Fruit fly (Drosophila melanogaster): Measurements from ENCODE around the gene aly.

aly gene

dm6 chr3L:3060054-3060979 lies 34.0 kb upstream of the aly start (continued):
- TF ChIP-seq Jra (GFP tag; optimal IDR thresholded peaks at IDR 0.05) (peak; percentile 99), ey (GFP tag; optimal IDR thresholded peaks at IDR 0.05) (peak; percentile 100), dsf (GFP tag; optimal IDR thresholded peaks at IDR 0.05; ENCODE audit: borderline replicate concordance) (peak; percentile 98), CG32264 (GFP tag; optimal IDR thresholded peaks at IDR 0.05) (peak; percentile 99)

dm6 chr3L:3058970-3059883 lies 32.9 kb upstream of the aly start:
- TF ChIP-seq HLH106 (tag; optimal IDR thresholded peaks at IDR 0.05) (peak; percentile 19), psq (GFP tag; optimal IDR thresholded peaks at IDR 0.05) (no peak), Rel (GFP tag; optimal IDR thresholded peaks at IDR 0.05) (no peak), Rel (tag; optimal IDR thresholded peaks at IDR 0.05) (peak; percentile 93), h (GFP tag; optimal IDR thresholded peaks at IDR 0.05) (peak; percentile 1), Myc (optimal IDR thresholded peaks at IDR 0.05) (no peak), ey (GFP tag; optimal IDR thresholded peaks at IDR 0.05) (peak; percentile 8)

DNA sequence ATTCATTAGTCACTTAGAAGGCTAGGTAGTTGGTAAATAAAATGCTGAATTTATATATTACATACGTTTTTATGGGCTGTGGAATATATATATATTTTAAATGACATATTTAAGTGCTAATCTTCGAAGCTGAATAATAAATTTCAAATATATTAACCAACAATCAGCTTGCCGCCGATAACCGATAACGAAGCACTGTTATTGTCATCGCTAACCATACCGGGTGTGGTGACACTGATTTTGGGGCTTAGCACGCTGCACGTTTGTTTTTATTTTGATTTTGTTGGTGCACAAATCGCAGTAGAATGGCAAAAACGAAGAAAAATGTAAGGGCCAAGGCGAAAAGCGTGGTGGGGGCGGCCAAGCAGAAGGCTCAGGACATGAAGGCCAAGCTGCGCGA lies 28.5 kb upstream of the aly start, which contains the start of gene CG16753:
CG16753 (plus strand) TSS at position 229 of the 400 bp plus-strand sequence.
- TF ChIP-seq sage (GFP tag; optimal IDR thresholded peaks at IDR 0.05) = no peak
- no peak for TF ChIP-seq Rel (GFP tag; optimal IDR thresholded peaks at IDR 0.05)
- TF ChIP-seq Rel (tag; optimal IDR thresholded peaks at IDR 0.05) = peak; percentile 83

- TF ChIP-seq Myc (optimal IDR thresholded peaks at IDR 0.05) (no peak), GATAd (GFP tag; optimal IDR thresholded peaks at IDR 0.05) (no peak), Rel (GFP tag; optimal IDR thresholded peaks at IDR 0.05) (no peak), Rel (tag; optimal IDR thresholded peaks at IDR 0.05) (no peak), Abd-B (GFP tag; optimal IDR thresholded peaks at IDR 0.05) (no peak), rgr (GFP tag; optimal IDR thresholded peaks at IDR 0.05) (no peak), pan (optimal IDR thresholded peaks at IDR 0.05) (no peak), Dfd (GFP tag; optimal IDR thresholded peaks at IDR 0.05) (no peak), tai (GFP tag; optimal IDR thresholded peaks at IDR 0.05) (no peak), Vsx2 (GFP tag; optimal IDR thresholded peaks at IDR 0.05; ENCODE audit: partially characterized antibody) (no peak), psq (GFP tag; optimal IDR thresholded peaks at IDR 0.05) (no peak), Jra (GFP tag; optimal IDR thresholded peaks at IDR 0.05) (no peak), Hnf4 (GFP tag; optimal IDR thresholded peaks at IDR 0.05) (no peak), jim (GFP tag; optimal IDR thresholded peaks at IDR 0.05) (no peak), Dif (GFP tag; optimal IDR thresholded peaks at IDR 0.05; ENCODE audit: partially characterized antibody) (no peak), fru (GFP tag; optimal IDR thresholded peaks at IDR 0.05) (no peak), usp (GFP tag; optimal IDR thresholded peaks at IDR 0.05) (no peak)
Observed at dm6 chr3L:3054099-3054498, 27.8 kb upstream of the aly start.

dm6 chr3L:3052110-3052871 lies 26.0 kb upstream of the aly start, which contains the start of gene CG1271:
TSS of gene CG1271 (plus strand) at chr3L:3052514.
- TF ChIP-seq rgr (GFP tag; optimal IDR thresholded peaks at IDR 0.05) (peak; percentile 59), h (GFP tag; optimal IDR thresholded peaks at IDR 0.05) (peak; percentile 85), foxo (GFP tag; optimal IDR thresholded peaks at IDR 0.05) (peak in 1 of 2 experiments; percentile 82), CG32264 (GFP tag; optimal IDR thresholded peaks at IDR 0.05) (no peak), OdsH (GFP tag; optimal IDR thresholded peaks at IDR 0.05) (peak; percentile 41), HLH106 (tag; optimal IDR thresholded peaks at IDR 0.05) (peak; percentile 73), sv (GFP tag; optimal IDR thresholded peaks at IDR 0.05) (peak; percentile 29), Dfd (GFP tag; optimal IDR thresholded peaks at IDR 0.05) (no peak), Myc (optimal IDR thresholded peaks at IDR 0.05) (peak; percentile 98), CG9705 (GFP tag; optimal IDR thresholded peaks at IDR 0.05) (peak; percentile 51), ey (GFP tag; optimal IDR thresholded peaks at IDR 0.05) (peak; percentile 65), sage (GFP tag; optimal IDR thresholded peaks at IDR 0.05) (no peak), psq (GFP tag; optimal IDR thresholded peaks at IDR 0.05) (peak; percentile 39), N (GFP tag; optimal IDR thresholded peaks at IDR 0.05) (no peak), Hr83 (GFP tag; optimal IDR thresholded peaks at IDR 0.05; ENCODE audit: poor library complexity, severe bottlenecking) (no peak), CrebA (GFP tag; optimal IDR thresholded peaks at IDR 0.05; ENCODE audit: borderline replicate concordance) (no peak), GATAd (GFP tag; optimal IDR thresholded peaks at IDR 0.05) (peak; percentile 84), Dif (GFP tag; optimal IDR thresholded peaks at IDR 0.05; ENCODE audit: partially characterized antibody) (no peak), tai (GFP tag; optimal IDR thresholded peaks at IDR 0.05) (no peak), woc (GFP tag; optimal IDR thresholded peaks at IDR 0.05) (peak; percentile 82), Jra (GFP tag; optimal IDR thresholded peaks at IDR 0.05) (peak; percentile 30), Hnf4 (GFP tag; optimal IDR thresholded peaks at IDR 0.05) (no peak), lola (GFP tag; optimal IDR thresholded peaks at IDR 0.05) (no peak), Sp1 (GFP tag; optimal IDR thresholded peaks at IDR 0.05) (peak; percentile 71), br (GFP tag; optimal IDR thresholded peaks at IDR 0.05) (peak; percentile 67), Rel (GFP tag; optimal IDR thresholded peaks at IDR 0.05) (no peak), Rel (tag; optimal IDR thresholded peaks at IDR 0.05) (peak; percentile 61)
